Worm (Caenorhabditis elegans) whole organism, L1 larva: Measurements from ENCODE around the gene ifd-2.

Experiments
- dpl-1 ChIP-seq, 3 experiments: fragments of 150-350 bp in 2 of 3; sonication (generic microtip) in 1 of 3; optimal IDR thresholded peaks; 2 replicates each; lab custom pipeline; 2014 to 2017; ENCODE audit warnings: missing biosample characterization in 3 of 3, missing genetic modification characterization in 3 of 3, missing genetic modification reagents in 3 of 3
- grh-1 ChIP-seq: fragments of 200-800 bp; sonication (Bioruptor generic); IDR thresholded peaks from 2 replicates; pipeline ENCODE4 v1.3.6; 2022; ENCODE audit warnings: missing genetic modification reagents, missing genetic modification characterization, missing compliant biosample characterization
- lsy-2 ChIP-seq, 2 experiments: fragments of 150-350 bp; optimal IDR thresholded peaks; 2 replicates each; lab custom pipeline; 2014; ENCODE audit warnings: missing biosample characterization in 2 of 2, missing genetic modification characterization in 2 of 2
- nhr-28 ChIP-seq: fragments of 150-350 bp; optimal IDR thresholded peaks from 2 replicates; lab custom pipeline; 2014; ENCODE audit warnings: missing biosample characterization, missing genetic modification characterization
- nhr-77 ChIP-seq: fragments of 150-350 bp; optimal IDR thresholded peaks from 2 replicates; lab custom pipeline; 2014; ENCODE audit warnings: missing biosample characterization, missing genetic modification characterization

- TF ChIP-seq lsy-2 (tag; optimal IDR thresholded peaks at IDR 0.05; lab: Kevin White, UChicago) = no peak
- TF ChIP-seq nhr-77 = no peak
- TF ChIP-seq nhr-28 = no peak
- TF ChIP-seq grh-1 = no peak
- TF ChIP-seq dpl-1 (GFP tag; optimal IDR thresholded peaks at IDR 0.05; lab: Kevin White, UChicago) = no peak
Observed at ce11 chrX:789848-790247, 25.9 kb downstream of the ifd-2 start.
